Fruit fly (Drosophila melanogaster) whole organism, prepupa: ENCODE data around the gene CG15198.

Experiments used
- Blimp-1 ChIP-seq: fragments of 200-800 bp; sonication (Bioruptor generic); optimal IDR thresholded peaks from 3 replicates; lab custom pipeline; 2017; ENCODE audit warnings: missing biosample characterization, missing genetic modification characterization, mild to moderate bottlenecking, moderate library complexity, missing genetic modification reagents
- CG10631 ChIP-seq: fragments of 200-800 bp; sonication (Bioruptor generic); optimal IDR thresholded peaks from 2 replicates; lab custom pipeline; 2016; ENCODE audit warnings: missing biosample characterization, missing genetic modification characterization
- CG11762 ChIP-seq: fragments of 200-800 bp; sonication (Bioruptor generic); optimal IDR thresholded peaks from 3 replicates; lab custom pipeline; 2016; ENCODE audit warnings: missing biosample characterization, missing genetic modification characterization; ENCODE audit not compliant: insufficient read depth
- CG15336 ChIP-seq: fragments of 200-800 bp; sonication (Bioruptor generic); IDR thresholded peaks from 2 replicates; pipeline ENCODE4 v1.3.6; 2022; ENCODE audit warnings: missing biosample characterization, missing genetic modification characterization
- CG1621 ChIP-seq: fragments of 200-800 bp; sonication (Bioruptor generic); optimal IDR thresholded peaks from 3 replicates; lab custom pipeline; 2018; ENCODE audit warnings: missing biosample characterization, mild to moderate bottlenecking, missing genetic modification characterization
- CG3032 ChIP-seq: fragments of 200-800 bp; optimal IDR thresholded peaks from 2 replicates; lab custom pipeline; 2019; ENCODE audit warnings: missing biosample characterization, mild to moderate bottlenecking, missing genetic modification characterization, moderate library complexity
- CG34406 ChIP-seq: fragments of 200-800 bp; sonication (Bioruptor generic); optimal IDR thresholded peaks from 3 replicates; lab custom pipeline; 2016; ENCODE audit warnings: missing biosample characterization, missing genetic modification characterization
- CG4318 ChIP-seq: fragments of 200-800 bp; sonication (Bioruptor generic); optimal IDR thresholded peaks from 3 replicates; lab custom pipeline; 2017; ENCODE audit warnings: missing biosample characterization, mild to moderate bottlenecking, missing genetic modification characterization
- CG6276 ChIP-seq: fragments of 200-800 bp; sonication (Bioruptor generic); optimal IDR thresholded peaks from 2 replicates; lab custom pipeline; 2017; ENCODE audit warnings: missing biosample characterization, mild to moderate bottlenecking, missing genetic modification characterization
- CG6854 ChIP-seq: fragments of 200-800 bp; sonication (Bioruptor generic); optimal IDR thresholded peaks from 2 replicates; lab custom pipeline; 2017; ENCODE audit warnings: missing biosample characterization, mild to moderate bottlenecking, missing genetic modification characterization
- CG8119 ChIP-seq: fragments of 200-800 bp; sonication (Bioruptor generic); IDR thresholded peaks from 3 replicates; pipeline ENCODE4 v1.3.6; 2022; ENCODE audit warnings: missing biosample characterization, missing genetic modification characterization
- CG8319 ChIP-seq: fragments of 200-800 bp; sonication (Bioruptor generic); optimal IDR thresholded peaks from 3 replicates; lab custom pipeline; 2016; ENCODE audit warnings: missing biosample characterization, missing genetic modification characterization
- CG8632 ChIP-seq: fragments of 200-800 bp; sonication (Bioruptor generic); optimal IDR thresholded peaks from 3 replicates; lab custom pipeline; 2016; ENCODE audit warnings: missing biosample characterization, missing genetic modification characterization
- CG9139 ChIP-seq: fragments of 200-800 bp; sonication (Bioruptor generic); optimal IDR thresholded peaks from 3 replicates; lab custom pipeline; 2017; ENCODE audit warnings: missing biosample characterization, mild to moderate bottlenecking, missing genetic modification characterization
- Eip78C ChIP-seq: fragments of 200-800 bp; sonication (Bioruptor generic); peaks from one replicate; lab custom pipeline; 2016; ENCODE audit warnings: missing biosample characterization, missing genetic modification characterization
- Ets21C ChIP-seq: fragments of 200-800 bp; sonication (Bioruptor generic); optimal IDR thresholded peaks from 3 replicates; lab custom pipeline; 2016; ENCODE audit warnings: missing biosample characterization, missing genetic modification characterization
- Ets96B ChIP-seq: fragments of 200-800 bp; optimal IDR thresholded peaks from 2 replicates; lab custom pipeline; 2019; ENCODE audit warnings: missing biosample characterization, mild to moderate bottlenecking, missing genetic modification characterization, moderate library complexity
- Gug ChIP-seq: fragments of 200-800 bp; sonication (Bioruptor generic); IDR thresholded peaks from 2 replicates; pipeline ENCODE4 v1.3.6; 2022; ENCODE audit warnings: missing biosample characterization, missing genetic modification characterization
- Hr38 ChIP-seq: sonication (Bioruptor generic); optimal IDR thresholded peaks from 2 replicates; lab custom pipeline; 2016; ENCODE audit warnings: missing biosample characterization, missing genetic modification characterization
- Hr4 ChIP-seq: fragments of 200-800 bp; sonication (Bioruptor generic); optimal IDR thresholded peaks from 3 replicates; lab custom pipeline; 2016; ENCODE audit warnings: missing biosample characterization, missing genetic modification characterization
- Met ChIP-seq: fragments of 200-800 bp; sonication (Bioruptor generic); optimal IDR thresholded peaks from 3 replicates; lab custom pipeline; 2016; ENCODE audit warnings: missing biosample characterization, missing genetic modification characterization
- Smox ChIP-seq: fragments of 200-800 bp; sonication (Bioruptor generic); optimal IDR thresholded peaks from 3 replicates; lab custom pipeline; 2016; ENCODE audit warnings: missing biosample characterization, missing genetic modification characterization
- Sox14 ChIP-seq: fragments of 200-800 bp; sonication (Bioruptor generic); optimal IDR thresholded peaks from 3 replicates; lab custom pipeline; 2016; ENCODE audit warnings: missing biosample characterization, missing genetic modification characterization
- Sox15 ChIP-seq: fragments of 200-800 bp; sonication (Bioruptor generic); optimal IDR thresholded peaks from 3 replicates; lab custom pipeline; 2016; ENCODE audit warnings: missing biosample characterization, missing genetic modification characterization
- achi ChIP-seq: fragments of 200-800 bp; sonication (Bioruptor generic); optimal IDR thresholded peaks from 3 replicates; lab custom pipeline; 2016; ENCODE audit warnings: missing biosample characterization, missing genetic modification characterization
- acj6 ChIP-seq: fragments of 200-800 bp; sonication (Bioruptor generic); optimal IDR thresholded peaks from 3 replicates; lab custom pipeline; 2016; ENCODE audit warnings: missing biosample characterization, missing genetic modification characterization
- cyc ChIP-seq: fragments of 200-800 bp; sonication (Bioruptor generic); optimal IDR thresholded peaks from 3 replicates; lab custom pipeline; 2016; ENCODE audit warnings: missing biosample characterization, missing genetic modification characterization
- dac ChIP-seq: fragments of 200-800 bp; sonication (Bioruptor generic); optimal IDR thresholded peaks from 2 replicates; lab custom pipeline; 2017; ENCODE audit warnings: missing biosample characterization, mild to moderate bottlenecking, missing genetic modification characterization
- dsx ChIP-seq: fragments of 200-800 bp; optimal IDR thresholded peaks from 3 replicates; lab custom pipeline; 2019; ENCODE audit warnings: missing biosample characterization, mild to moderate bottlenecking, missing genetic modification characterization, moderate library complexity; ENCODE audit not compliant: poor library complexity, severe bottlenecking
- eg ChIP-seq: fragments of 200-800 bp; sonication (Bioruptor generic); IDR thresholded peaks from 3 replicates; pipeline ENCODE4 v1.3.6; 2022; ENCODE audit warnings: missing biosample characterization, missing genetic modification characterization
- fd85E ChIP-seq: fragments of 200-800 bp; sonication (Bioruptor generic); optimal IDR thresholded peaks from 3 replicates; lab custom pipeline; 2016; ENCODE audit warnings: missing biosample characterization, missing genetic modification characterization
- fkh ChIP-seq: fragments of 200-800 bp; sonication (Bioruptor generic); optimal IDR thresholded peaks from 3 replicates; lab custom pipeline; 2017; ENCODE audit warnings: missing biosample characterization, mild to moderate bottlenecking, missing genetic modification characterization, moderate library complexity
- net ChIP-seq: fragments of 200-800 bp; sonication (Bioruptor generic); optimal IDR thresholded peaks from 3 replicates; lab custom pipeline; 2016; ENCODE audit warnings: missing biosample characterization, missing genetic modification characterization
- svp ChIP-seq: fragments of 200-800 bp; sonication (Bioruptor generic); peaks from one replicate; lab custom pipeline; 2016; ENCODE audit warnings: missing biosample characterization, missing genetic modification characterization
- vri ChIP-seq: fragments of 200-800 bp; sonication (Bioruptor generic); optimal IDR thresholded peaks from 3 replicates; lab custom pipeline; 2016; ENCODE audit warnings: missing biosample characterization, mild to moderate bottlenecking, missing genetic modification characterization

Gene CG15198

DNA sequence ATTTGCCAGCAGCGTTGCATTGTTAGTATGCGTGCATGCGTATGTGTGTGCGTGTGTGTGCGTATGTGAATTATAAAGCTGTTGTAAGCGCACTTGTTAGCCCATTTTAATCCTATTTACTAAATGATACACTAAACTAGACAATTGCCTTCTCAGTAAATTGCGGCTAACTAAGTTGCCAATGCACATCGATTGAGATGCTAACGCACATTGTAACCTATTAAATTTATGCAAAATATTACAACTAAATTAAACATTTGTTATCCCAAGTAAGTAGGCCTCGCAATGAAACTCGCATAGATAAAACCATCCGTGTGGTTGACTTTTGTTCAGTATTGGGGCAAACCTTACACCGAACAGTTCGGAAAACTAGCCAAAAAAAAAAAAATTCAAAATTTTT is at the start of gene CG15198:
Gene CG15198, plus strand, starts transcription at position 301 of the 400 bp plus-strand sequence.
- TF ChIP-seq acj6 (GFP tag; lab: Kevin White, UChicago) = no peak
- no peak for TF ChIP-seq net
- TF ChIP-seq CG8632 = no peak
- no peak for TF ChIP-seq CG11762 (GFP tag; lab: Kevin White, UChicago)
- no peak for TF ChIP-seq Smox (GFP tag; lab: Kevin White, UChicago)
- TF ChIP-seq cyc (GFP tag; lab: Kevin White, UChicago) = no peak

DNA sequence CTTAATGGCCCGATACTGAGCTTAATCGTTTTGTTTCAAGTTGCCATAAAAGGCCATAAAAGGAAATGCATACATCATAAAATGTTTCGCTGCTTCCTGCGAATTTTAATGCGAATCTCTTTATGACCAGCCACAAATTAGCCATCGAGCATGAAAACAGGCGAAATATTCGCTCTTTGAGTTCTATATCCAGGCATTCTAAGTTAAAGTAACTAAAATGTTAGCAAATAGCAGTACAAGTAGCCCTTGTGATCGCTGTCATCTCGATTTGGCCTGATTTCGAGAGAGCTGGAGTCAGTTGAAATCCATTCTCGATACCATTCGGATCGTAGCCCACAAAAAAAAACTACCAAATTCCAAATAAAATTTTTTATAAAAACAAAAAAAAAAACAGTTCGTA is 46.1 kb upstream of the CG15198 start, which contains the start of gene CG11106:
Gene CG11106, plus strand, starts transcription at position 301 of the 400 bp plus-strand sequence.
- no peak for TF ChIP-seq Ets96B (tag; lab: Kevin White, UChicago)
- TF ChIP-seq CG8119 (GFP tag; lab: Robert Waterston, UW) = no peak
- no peak for TF ChIP-seq CG4318
- TF ChIP-seq CG6276 (GFP tag; lab: Kevin White, UChicago) = no peak
- TF ChIP-seq CG6854 (GFP tag; lab: Kevin White, UChicago) = no peak
- no peak for TF ChIP-seq fd85E (GFP tag; lab: Kevin White, UChicago)
- TF ChIP-seq achi (GFP tag; lab: Kevin White, UChicago) = no peak
- no peak for TF ChIP-seq fkh (GFP tag; lab: Kevin White, UChicago)
- no peak for TF ChIP-seq Ets21C
- no peak for TF ChIP-seq Met (GFP tag; lab: Kevin White, UChicago)
- TF ChIP-seq Sox14 (GFP tag; lab: Kevin White, UChicago) = no peak

DNA sequence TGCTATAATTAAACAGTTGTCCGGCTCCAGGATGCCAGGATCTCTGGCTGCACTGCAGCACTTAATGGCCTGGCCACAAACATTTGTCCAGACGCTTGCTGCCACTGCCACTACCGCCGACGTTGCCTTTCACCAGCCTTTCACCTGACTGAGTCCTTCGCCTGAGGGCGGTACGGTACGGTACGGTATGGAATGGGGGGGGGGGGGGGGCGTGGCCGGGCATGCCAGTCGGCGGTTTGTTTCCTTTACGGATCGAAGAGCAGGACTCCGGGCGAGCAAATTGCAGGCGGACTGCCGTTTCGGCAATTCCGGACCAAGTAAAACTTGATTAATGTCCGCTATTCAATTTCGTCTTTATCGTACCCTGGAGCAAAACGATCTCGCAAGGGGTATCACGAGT is 44.9 kb upstream of the CG15198 start:
- TF ChIP-seq CG6276 (GFP tag; lab: Kevin White, UChicago) (no peak), Smox (GFP tag; lab: Kevin White, UChicago) (no peak), Gug (GFP tag; lab: Robert Waterston, UW) (no peak), CG1621 (tag; lab: Kevin White, UChicago) (no peak), CG6854 (GFP tag; lab: Kevin White, UChicago) (no peak), vri (no peak), svp (GFP tag; lab: Kevin White, UChicago) (no peak), CG10631 (no peak), Eip78C (GFP tag; lab: Kevin White, UChicago) (no peak), CG9139 (GFP tag; lab: Kevin White, UChicago) (no peak), Sox15 (GFP tag; lab: Kevin White, UChicago) (no peak), Hr38 (GFP tag; lab: Kevin White, UChicago) (no peak)

DNA sequence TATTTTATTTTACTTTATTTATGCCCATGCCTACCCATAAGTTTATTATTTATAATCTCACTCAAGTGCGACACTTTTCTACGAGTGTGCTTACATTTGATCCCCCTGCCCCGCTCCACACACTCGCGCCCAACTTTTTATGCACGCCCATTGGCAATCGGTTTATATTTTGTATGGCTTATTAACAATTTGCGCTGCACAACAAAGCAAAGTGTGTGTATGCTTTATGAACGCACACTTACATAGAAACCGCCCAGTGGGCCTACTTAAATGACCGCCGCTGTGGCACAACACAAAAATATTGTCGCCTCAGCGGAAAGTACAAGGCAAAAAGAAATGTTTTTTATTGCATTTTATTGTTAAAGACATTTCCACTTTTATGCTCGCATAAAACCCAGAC is 35.5 kb downstream of the CG15198 start:
- TF ChIP-seq achi (GFP tag; lab: Kevin White, UChicago) (no peak), CG11762 (GFP tag; lab: Kevin White, UChicago) (no peak), CG1621 (tag; lab: Kevin White, UChicago) (no peak), Hr4 (GFP tag; lab: Kevin White, UChicago) (no peak), Blimp-1 (GFP tag; lab: Kevin White, UChicago) (no peak), CG3032 (tag; lab: Kevin White, UChicago) (no peak), dsx (GFP tag; lab: Kevin White, UChicago) (no peak), Eip78C (GFP tag; lab: Kevin White, UChicago) (no peak), CG15336 (GFP tag; lab: Robert Waterston, UW) (no peak), vri (no peak)

DNA sequence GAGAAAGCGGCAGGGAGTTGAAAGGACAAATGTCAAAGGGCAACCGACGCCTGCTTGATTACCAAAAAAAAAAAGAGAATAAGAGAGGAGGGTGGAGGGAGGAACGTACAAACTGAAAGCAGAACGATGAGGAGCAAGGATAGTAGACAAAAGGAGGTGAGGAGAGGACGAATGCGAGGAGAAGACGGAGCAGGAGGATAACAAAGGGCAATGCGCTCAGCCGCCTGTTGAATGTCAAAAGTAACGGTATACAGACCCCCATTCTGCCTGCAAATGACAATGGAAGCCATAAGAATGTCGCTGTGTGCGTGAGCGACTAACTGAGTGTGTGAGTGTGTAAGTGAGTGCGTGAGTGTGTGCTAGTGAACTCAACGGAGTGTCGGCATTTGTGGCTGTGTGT is 37.0 kb downstream of the CG15198 start:
- TF ChIP-seq Hr4 (GFP tag; lab: Kevin White, UChicago) (no peak), CG8319 (no peak), CG34406 (GFP tag; lab: Kevin White, UChicago) (no peak), CG3032 (tag; lab: Kevin White, UChicago) (no peak), eg (GFP tag; lab: Robert Waterston, UW) (no peak), CG15336 (GFP tag; lab: Robert Waterston, UW) (no peak), Gug (GFP tag; lab: Robert Waterston, UW) (no peak), CG6276 (GFP tag; lab: Kevin White, UChicago) (no peak), dac (no peak), CG8632 (no peak)
